Fruit fly (Drosophila melanogaster) whole organism, embryonic: ENCODE data around the gene CG14960.

ENCODE experiments used
- ATbp ChIP-seq: fragments of 200-800 bp; sonication (Bioruptor generic); optimal IDR thresholded peaks from 2 replicates; lab custom pipeline; 2017; ENCODE audit warnings: missing biosample characterization, mild to moderate bottlenecking, missing genetic modification characterization, missing genetic modification reagents
- CG11456 ChIP-seq: fragments of 200-800 bp; sonication (Bioruptor generic); IDR thresholded peaks from 3 replicates; pipeline ENCODE4 v1.3.6; 2022; ENCODE audit warnings: missing biosample characterization, missing genetic modification characterization
- CG11560 ChIP-seq: fragments of 200-800 bp; sonication (Bioruptor generic); IDR thresholded peaks from 3 replicates; pipeline ENCODE4 v1.3.6; 2022; ENCODE audit warnings: missing biosample characterization, missing genetic modification characterization
- CG11695 ChIP-seq: fragments of 200-800 bp; sonication (Bioruptor generic); IDR thresholded peaks from 3 replicates; pipeline ENCODE4 v1.3.6; 2022; ENCODE audit warnings: missing biosample characterization, missing genetic modification characterization
- CG13287 ChIP-seq: fragments of 200-800 bp; sonication (Bioruptor generic); IDR thresholded peaks from 2 replicates; pipeline ENCODE4 v1.3.6; 2022; ENCODE audit warnings: missing biosample characterization, missing genetic modification characterization; ENCODE audit not compliant: partially characterized antibody
- CG13894 ChIP-seq: fragments of 200-800 bp; sonication (Bioruptor generic); optimal IDR thresholded peaks from 3 replicates; lab custom pipeline; 2018; ENCODE audit warnings: missing biosample characterization, mild to moderate bottlenecking, missing genetic modification characterization, moderate library complexity
- CG1602 ChIP-seq: fragments of 200-800 bp; sonication (Bioruptor generic); optimal IDR thresholded peaks from 3 replicates; lab custom pipeline; 2016; ENCODE audit warnings: missing biosample characterization, missing genetic modification characterization
- CG1647 ChIP-seq: fragments of 200-800 bp; sonication (Bioruptor generic); optimal IDR thresholded peaks from 3 replicates; lab custom pipeline; 2016; ENCODE audit warnings: missing biosample characterization, missing genetic modification characterization
- CG17359 ChIP-seq: fragments of 200-800 bp; sonication (Bioruptor generic); optimal IDR thresholded peaks from 3 replicates; lab custom pipeline; 2018; ENCODE audit warnings: missing biosample characterization, mild to moderate bottlenecking, missing genetic modification characterization, moderate library complexity
- CG3065 ChIP-seq: fragments of 200-800 bp; sonication (Bioruptor generic); optimal IDR thresholded peaks from 2 replicates; lab custom pipeline; 2016; ENCODE audit warnings: missing biosample characterization, missing genetic modification characterization
- CG31224 ChIP-seq: fragments of 200-800 bp; sonication (Bioruptor generic); IDR thresholded peaks from 2 replicates; pipeline ENCODE4 v1.3.6; 2022; ENCODE audit warnings: missing biosample characterization, missing genetic modification characterization
- CG33557 ChIP-seq: fragments of 200-800 bp; sonication (Bioruptor generic); optimal IDR thresholded peaks from 2 replicates; lab custom pipeline; 2019; ENCODE audit warnings: missing biosample characterization, mild to moderate bottlenecking, missing genetic modification characterization, moderate library complexity
- CG34224 ChIP-seq: fragments of 200-800 bp; sonication (Bioruptor generic); IDR thresholded peaks from 3 replicates; pipeline ENCODE4 v1.3.6; 2022; ENCODE audit warnings: missing biosample characterization, missing genetic modification characterization; ENCODE audit not compliant: partially characterized antibody
- CG3726 ChIP-seq: fragments of 200-800 bp; sonication (Bioruptor generic); IDR thresholded peaks from 3 replicates; pipeline ENCODE4, ENCODE4 v1.3.6; 2022; ENCODE audit warnings: missing biosample characterization, missing genetic modification characterization
- CG3995 ChIP-seq: fragments of 200-800 bp; sonication (Bioruptor generic); optimal IDR thresholded peaks from 3 replicates; lab custom pipeline; 2016; ENCODE audit warnings: missing biosample characterization, missing genetic modification characterization
- CG6854 ChIP-seq: fragments of 200-800 bp; sonication (Bioruptor generic); optimal IDR thresholded peaks from 3 replicates; lab custom pipeline; 2017; ENCODE audit warnings: missing biosample characterization, mild to moderate bottlenecking, missing genetic modification characterization
- CG7372 ChIP-seq: fragments of 200-800 bp; sonication (Bioruptor generic); IDR thresholded peaks from 2 replicates; pipeline ENCODE4 v1.3.6; 2022; ENCODE audit warnings: missing biosample characterization, missing genetic modification characterization
- CG8359 ChIP-seq: fragments of 200-800 bp; sonication (Bioruptor generic); optimal IDR thresholded peaks from 2 replicates; lab custom pipeline; 2017; ENCODE audit warnings: missing biosample characterization, mild to moderate bottlenecking, missing genetic modification characterization, borderline replicate concordance
- CG8478 ChIP-seq: fragments of >200 bp; optimal IDR thresholded peaks from 2 replicates; lab custom pipeline; 2018
- CG9437 ChIP-seq: fragments of 200-800 bp; sonication (Bioruptor generic); optimal IDR thresholded peaks from 2 replicates; lab custom pipeline; 2018; ENCODE audit warnings: missing biosample characterization, mild to moderate bottlenecking, missing genetic modification characterization
- CG9609 ChIP-seq: fragments of 200-800 bp; sonication (Bioruptor generic); optimal IDR thresholded peaks from 3 replicates; lab custom pipeline; 2016; ENCODE audit warnings: missing biosample characterization, missing genetic modification characterization
- CTCF ChIP-seq: fragments of 200-800 bp; sonication (Bioruptor generic); optimal IDR thresholded peaks from 2 replicates; lab custom pipeline; 2017; ENCODE audit warnings: missing biosample characterization, mild to moderate bottlenecking, missing genetic modification characterization, moderate library complexity
- Dad ChIP-seq: fragments of 200-800 bp; sonication (Bioruptor generic); optimal IDR thresholded peaks from 3 replicates; lab custom pipeline; 2016; ENCODE audit warnings: missing biosample characterization, missing genetic modification characterization
- E2f1 ChIP-seq: fragments of 200-800 bp; sonication (Bioruptor generic); IDR thresholded peaks from 2 replicates; pipeline ENCODE4 v1.3.6; 2022; ENCODE audit warnings: missing biosample characterization, missing genetic modification characterization
- HHEX ChIP-seq: fragments of 200-800 bp; sonication (Bioruptor generic); optimal IDR thresholded peaks from 3 replicates; lab custom pipeline; 2017; ENCODE audit warnings: missing biosample characterization, mild to moderate bottlenecking, missing genetic modification characterization, missing genetic modification reagents
- Hey ChIP-seq: fragments of 200-800 bp; sonication (Bioruptor generic); optimal IDR thresholded peaks from 3 replicates; lab custom pipeline; 2018; ENCODE audit warnings: missing biosample characterization, mild to moderate bottlenecking, missing genetic modification characterization
- Hmr ChIP-seq: fragments of 200-800 bp; sonication (Bioruptor generic); optimal IDR thresholded peaks from 3 replicates; lab custom pipeline; 2017; ENCODE audit warnings: mild to moderate bottlenecking, missing biosample characterization, missing genetic modification reagents, missing genetic modification characterization
- Jarid2 ChIP-seq: fragments of 200-800 bp; sonication (Bioruptor generic); optimal IDR thresholded peaks from 3 replicates; lab custom pipeline; 2017; ENCODE audit warnings: mild to moderate bottlenecking, missing biosample characterization, missing genetic modification reagents, missing genetic modification characterization
- Sin3A ChIP-seq: fragments of >200 bp; optimal IDR thresholded peaks from 2 replicates; lab custom pipeline; 2018
- Usf ChIP-seq: fragments of 200-800 bp; sonication (Bioruptor generic); optimal IDR thresholded peaks from 2 replicates; lab custom pipeline; 2017; ENCODE audit warnings: missing genotype, missing biosample characterization, missing genetic modification characterization
- br ChIP-seq: fragments of >200 bp; optimal IDR thresholded peaks from 2 replicates; lab custom pipeline; 2017
- btn ChIP-seq: fragments of 200-800 bp; sonication (Bioruptor generic); optimal IDR thresholded peaks from 2 replicates; lab custom pipeline; 2016; ENCODE audit warnings: missing biosample characterization, missing genetic modification characterization
- chm ChIP-seq: fragments of 200-800 bp; sonication (Bioruptor generic); IDR thresholded peaks from 2 replicates; pipeline ENCODE4 v1.3.6; 2022; ENCODE audit warnings: missing biosample characterization, missing genetic modification characterization
- fd102C ChIP-seq: fragments of 200-800 bp; sonication (Bioruptor generic); optimal IDR thresholded peaks from 2 replicates; lab custom pipeline; 2018; ENCODE audit warnings: missing biosample characterization, mild to moderate bottlenecking, missing genetic modification characterization, moderate library complexity
- fd64A ChIP-seq: fragments of 200-800 bp; sonication (Bioruptor generic); optimal IDR thresholded peaks from 3 replicates; lab custom pipeline; 2018; ENCODE audit warnings: missing biosample characterization, mild to moderate bottlenecking, missing genetic modification characterization
- fru ChIP-seq: fragments of >200 bp; optimal IDR thresholded peaks from 2 replicates; lab custom pipeline; 2017
- ham ChIP-seq: fragments of 200-800 bp; sonication (Bioruptor generic); IDR thresholded peaks from 2 replicates; pipeline ENCODE4 v1.3.6; 2022; ENCODE audit warnings: missing biosample characterization, missing genetic modification characterization
- hbn ChIP-seq: fragments of 200-800 bp; sonication (Bioruptor generic); IDR thresholded peaks from 2 replicates; pipeline ENCODE4 v1.3.6; 2022; ENCODE audit warnings: missing biosample characterization, missing genetic modification characterization; ENCODE audit not compliant: partially characterized antibody
- jigr1 ChIP-seq: fragments of 200-800 bp; sonication (Bioruptor generic); IDR thresholded peaks from 3 replicates; pipeline ENCODE4 v1.3.6; 2022; ENCODE audit warnings: missing biosample characterization, missing genetic modification characterization
- lola ChIP-seq, 3 experiments: fragments of >200 bp in 2 of 3; fragments of 200-800 bp in 1 of 3; sonication (Bioruptor generic) in 1 of 3; optimal IDR thresholded peaks; 2 replicates each; lab custom pipeline; 2017 to 2019; ENCODE audit warnings: missing biosample characterization in 3 of 3, missing genetic modification characterization in 3 of 3, mild to moderate bottlenecking in 1 of 3, moderate library complexity in 1 of 3
- mld ChIP-seq: fragments of 200-800 bp; sonication (Bioruptor generic); IDR thresholded peaks from 3 replicates; pipeline ENCODE4 v1.3.6; 2022; ENCODE audit warnings: missing biosample characterization, missing genetic modification characterization; ENCODE audit not compliant: partially characterized antibody
- nerfin-2 ChIP-seq: fragments of 200-800 bp; sonication (Bioruptor generic); IDR thresholded peaks from 2 replicates; pipeline ENCODE4 v1.3.6; 2022; ENCODE audit warnings: missing biosample characterization, missing genetic modification characterization; ENCODE audit not compliant: partially characterized antibody
- psq ChIP-seq: fragments of 200-800 bp; sonication (Bioruptor generic); optimal IDR thresholded peaks from 2 replicates; lab custom pipeline; 2017; ENCODE audit warnings: missing biosample characterization, missing genetic modification characterization
- ro ChIP-seq: fragments of 200-800 bp; sonication (Bioruptor generic); IDR thresholded peaks from 2 replicates; pipeline ENCODE4 v1.3.6; 2022; ENCODE audit warnings: missing biosample characterization, missing genetic modification characterization
- run ChIP-seq: fragments of 200-800 bp; sonication (Bioruptor generic); optimal IDR thresholded peaks from 3 replicates; lab custom pipeline; 2018; ENCODE audit warnings: missing biosample characterization, mild to moderate bottlenecking, missing genetic modification characterization
- sisA ChIP-seq: fragments of 200-800 bp; sonication (Bioruptor generic); IDR thresholded peaks from 2 replicates; pipeline ENCODE4 v1.3.6; 2022; ENCODE audit warnings: missing biosample characterization, missing genetic modification characterization
- sob ChIP-seq: fragments of 200-800 bp; sonication (Bioruptor generic); IDR thresholded peaks from 2 replicates; pipeline ENCODE4 v1.3.6; 2022; ENCODE audit warnings: missing biosample characterization, missing genetic modification characterization
- tin ChIP-seq: fragments of 200-800 bp; sonication (Bioruptor generic); optimal IDR thresholded peaks from 3 replicates; lab custom pipeline; 2016; ENCODE audit warnings: missing biosample characterization, missing genetic modification characterization
- tna ChIP-seq: fragments of 200-800 bp; sonication (Bioruptor generic); IDR thresholded peaks from 2 replicates; pipeline ENCODE4 v1.3.6; 2022; ENCODE audit warnings: missing biosample characterization, missing genetic modification characterization; ENCODE audit not compliant: partially characterized antibody
- vfl ChIP-seq: fragments of 200-800 bp; sonication (Bioruptor generic); optimal IDR thresholded peaks from 2 replicates; lab custom pipeline; 2016; ENCODE audit warnings: missing biosample characterization, missing genetic modification characterization
- yki ChIP-seq: fragments of >200 bp; optimal IDR thresholded peaks from 3 replicates; lab custom pipeline; 2018

The CG14960 gene

DNA sequence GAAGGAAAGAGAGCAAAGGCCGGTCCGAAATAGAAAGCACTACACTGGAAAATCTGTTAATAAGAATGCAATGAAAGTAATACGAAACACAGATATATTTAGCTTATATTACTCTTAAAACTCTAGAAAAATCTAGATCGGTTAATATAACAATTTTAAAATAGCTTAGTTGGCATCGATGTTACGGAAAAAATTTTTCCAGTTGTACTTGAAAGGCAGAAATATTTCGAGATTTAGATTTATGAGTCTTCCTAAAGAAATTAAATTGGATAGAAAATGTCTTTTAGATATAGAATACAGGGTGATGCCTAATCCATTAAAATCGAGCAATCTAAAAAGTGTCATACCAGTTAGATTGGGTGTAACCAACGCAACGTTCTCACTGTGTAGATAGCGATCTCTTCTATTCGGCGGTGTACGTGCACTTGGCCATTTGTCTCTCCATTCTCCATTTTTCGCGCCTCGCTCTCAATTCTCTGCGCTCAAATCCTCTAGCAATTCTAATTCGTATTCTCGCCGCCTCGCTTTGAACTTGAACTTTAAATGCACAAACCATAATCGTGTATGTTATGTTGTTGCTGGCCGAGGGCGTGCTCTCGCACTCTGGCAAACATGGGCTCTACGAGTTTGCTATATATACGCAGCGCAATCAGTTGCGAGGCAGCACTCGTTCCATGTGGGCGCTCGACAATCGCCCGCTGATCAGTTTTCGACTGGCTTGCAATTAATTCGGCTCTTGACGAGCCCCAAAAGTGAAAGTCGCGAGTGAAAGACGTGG lies 20.6 kb upstream of the CG14960 start (continued):
- TF ChIP-seq yki (lab: Kevin White, UChicago) = peak; percentile 6
- peak; percentile 70 for TF ChIP-seq CG31224
- no peak for TF ChIP-seq chm
- peak; percentile 85 for TF ChIP-seq CG17359 (tag; lab: Kevin White, UChicago)
- TF ChIP-seq fru = no peak
- peak; percentile 86 for TF ChIP-seq btn
- TF ChIP-seq nerfin-2 (GFP tag; lab: Robert Waterston, UW) = no peak
- TF ChIP-seq CG6854 (GFP tag; lab: Kevin White, UChicago) = peak; percentile 90
- TF ChIP-seq sob (GFP tag; lab: Robert Waterston, UW) = peak; percentile 82; the same call in 1 of the 2 replicates
- peak; percentile 50 for TF ChIP-seq CG13287 (GFP tag; lab: Robert Waterston, UW)
- no peak; the same call in 2 of the 3 replicates for TF ChIP-seq CG34224 (GFP tag; lab: Robert Waterston, UW)
- TF ChIP-seq psq (GFP tag; lab: Kevin White, UChicago) = peak; percentile 87
- TF ChIP-seq CG13894 (tag; lab: Kevin White, UChicago) = peak; percentile 18
- TF ChIP-seq run (tag; lab: Kevin White, UChicago) = peak; percentile 83
- no peak for TF ChIP-seq br (lab: Kevin White, UChicago)
- peak; percentile 64 for TF ChIP-seq CG3995
- TF ChIP-seq CG3065 (GFP tag; lab: Kevin White, UChicago) = peak; percentile 86
- peak; percentile 96 for TF ChIP-seq tin (GFP tag; lab: Kevin White, UChicago)
- peak; percentile 90 for TF ChIP-seq CG11695 (GFP tag; lab: Robert Waterston, UW)
- TF ChIP-seq HHEX = peak; percentile 93
- peak; percentile 96 for TF ChIP-seq CG9609
- no peak for TF ChIP-seq hbn (GFP tag; lab: Robert Waterston, UW)
- TF ChIP-seq CG1647 (GFP tag; lab: Kevin White, UChicago) = peak; percentile 79
- TF ChIP-seq Dad = peak; percentile 93
- TF ChIP-seq CG11560 (tag; lab: Robert Waterston, UW) = peak; percentile 78
- peak; percentile 58; the same call in 1 of the 2 replicates for TF ChIP-seq tna
- peak; percentile 69 for TF ChIP-seq ro (GFP tag; lab: Robert Waterston, UW)
- peak; percentile 10 for TF ChIP-seq fd102C (GFP tag; lab: Kevin White, UChicago)
- TF ChIP-seq ATbp = peak; percentile 89
- peak; percentile 93 for TF ChIP-seq CG33557 (GFP tag; lab: Kevin White, UChicago)
- peak; percentile 48; the same call in 1 of the 2 replicates for TF ChIP-seq ham (GFP tag; lab: Robert Waterston, UW)
- peak; percentile 71 for TF ChIP-seq Hey (tag; lab: Kevin White, UChicago)
- TF ChIP-seq Hmr (GFP tag; lab: Kevin White, UChicago) = peak; percentile 94
- TF ChIP-seq CG1602 (GFP tag; lab: Kevin White, UChicago) = peak; percentile 97
- peak; percentile 86 for TF ChIP-seq CG8359 (GFP tag; lab: Kevin White, UChicago)
- no peak for TF ChIP-seq CG8478 (lab: Kevin White, UChicago)
- peak; percentile 82 for TF ChIP-seq CG7372 (GFP tag; lab: Robert Waterston, UW)
- TF ChIP-seq mld (GFP tag; lab: Robert Waterston, UW) = no peak
- peak; percentile 64; the same call in 2 of the 3 replicates for TF ChIP-seq CG3726 (GFP tag; lab: Robert Waterston, UW)
- TF ChIP-seq sisA = peak; percentile 88
- TF ChIP-seq fd64A (GFP tag; lab: Kevin White, UChicago) = peak; percentile 78
- TF ChIP-seq jigr1 = peak; percentile 87
- TF ChIP-seq Sin3A = no peak
- peak; percentile 79; the same call in 1 of the 2 replicates for TF ChIP-seq E2f1 (GFP tag; lab: Robert Waterston, UW)
- TF ChIP-seq Jarid2 (GFP tag; lab: Kevin White, UChicago) = peak; percentile 74
- peak in 1 of 3 experiments; percentile 97 for TF ChIP-seq lola (GFP tag; optimal IDR thresholded peaks at IDR 0.05; lab: Kevin White, UChicago)
- TF ChIP-seq vfl = peak; percentile 85
- TF ChIP-seq Usf = peak; percentile 96
- TF ChIP-seq CG11456 (GFP tag; lab: Robert Waterston, UW) = peak; percentile 76
- peak; percentile 95 for TF ChIP-seq CG9437 (GFP tag; lab: Kevin White, UChicago)
- TF ChIP-seq CTCF (GFP tag; lab: Kevin White, UChicago) = peak; percentile 59
